Worm (Caenorhabditis elegans) whole organism, young adult: Measurements from ENCODE around the gene Y45F10B.8.

Experiments
- B0035.1 ChIP-seq: sonication (generic microtip); optimal IDR thresholded peaks from 2 replicates; lab custom pipeline; 2016; ENCODE audit warnings: missing genetic modification characterization, mild to moderate bottlenecking, missing compliant biosample characterization, missing genotype, missing genetic modification reagents
- K11D2.4 ChIP-seq: fragments of 200-800 bp; sonication (Bioruptor generic); IDR thresholded peaks from 2 replicates; pipeline ENCODE4 v1.3.6; 2022; ENCODE audit warnings: missing genetic modification reagents, missing genetic modification characterization, missing compliant biosample characterization
- nhr-27 ChIP-seq: fragments of 200-800 bp; sonication (Bioruptor generic); optimal IDR thresholded peaks from 2 replicates; lab custom pipeline; 2018; ENCODE audit warnings: mild to moderate bottlenecking, missing genetic modification characterization, moderate library complexity, missing compliant biosample characterization
- tbx-9 ChIP-seq: sonication (generic microtip); optimal IDR thresholded peaks from 2 replicates; lab custom pipeline; 2016; ENCODE audit warnings: borderline replicate concordance, missing genetic modification characterization, inconsistent platforms, missing compliant biosample characterization
- unc-62 ChIP-seq: fragments of 150-350 bp; optimal IDR thresholded peaks from 2 replicates; lab custom pipeline; 2014; ENCODE audit warnings: missing biosample characterization, missing genetic modification reagents, missing genetic modification characterization

DNA sequence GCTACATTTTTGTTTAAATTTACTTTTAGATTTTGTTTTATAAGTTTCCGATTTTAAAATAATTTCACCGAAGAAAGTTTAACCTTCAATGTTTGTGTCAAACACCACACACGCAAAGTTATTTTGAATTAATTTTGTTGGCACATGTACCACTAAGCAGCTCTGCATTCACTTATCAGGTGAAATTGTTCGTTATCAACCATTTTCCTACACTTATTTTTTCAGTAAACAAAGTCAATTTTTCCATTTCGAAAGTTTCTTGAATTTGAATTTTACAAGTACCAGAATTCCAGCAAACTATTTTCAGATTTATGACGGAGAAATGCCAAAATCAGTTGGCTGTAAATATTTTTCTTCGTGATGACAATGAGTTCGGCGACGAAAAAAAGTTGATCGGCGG is 41.1 kb upstream of the Y45F10B.8 start, which contains the start of gene C08F11.3:
- TF ChIP-seq K11D2.4 (GFP tag; lab: Robert Waterston, UW) (no peak), B0035.1 (no peak), tbx-9 (tag; lab: Kevin White, UChicago) (no peak), unc-62 (GFP tag; lab: Kevin White, UChicago) (no peak), nhr-27 (tag; lab: Kevin White, UChicago) (no peak)
